Worm (Caenorhabditis elegans): Measurements from ENCODE around the gene F35D11.1.

DNA sequence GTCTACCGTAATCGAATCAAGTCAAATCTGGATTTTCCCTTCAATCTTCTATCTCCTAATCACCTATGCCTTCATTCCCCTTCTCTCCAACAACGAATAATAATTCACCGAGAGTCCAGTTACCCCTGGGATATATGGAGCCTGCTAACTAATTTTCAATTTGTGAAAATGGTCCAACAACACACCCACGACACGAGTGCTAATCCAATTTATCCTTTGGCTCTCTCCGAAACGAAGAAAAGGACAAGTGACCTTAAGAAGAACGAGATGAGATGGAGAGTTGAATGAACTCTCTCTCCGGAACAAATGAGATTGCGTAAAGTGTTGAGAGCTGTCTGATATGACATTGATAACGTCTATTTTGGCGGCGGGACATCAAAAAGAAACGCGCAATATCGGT, 42.4 kb upstream of the F35D11.1 start:
- TF ChIP-seq F13H6.1 (tag; optimal IDR thresholded peaks at IDR 0.05) = no peak
- no peak for TF ChIP-seq rnt-1 (tag; optimal IDR thresholded peaks at IDR 0.05)
- TF ChIP-seq elt-4 (tag; optimal IDR thresholded peaks at IDR 0.05) = no peak
- no peak for TF ChIP-seq ama-1 (optimal IDR thresholded peaks at IDR 0.05)

Measured in whole organism, late embryonic.